Worm (Caenorhabditis elegans) whole organism, midembryonic: Measurements from ENCODE around the gene K08F4.5.

Experiments
- flt-1 ChIP-seq: fragments of 200-800 bp; sonication (Bioruptor generic); IDR thresholded peaks from 2 replicates; pipeline ENCODE4 v1.3.6; 2022; ENCODE audit warnings: missing genetic modification characterization, missing compliant biosample characterization
- klf-2 ChIP-seq: fragments of 200-800 bp; sonication (Bioruptor generic); conservative IDR thresholded peaks from 2 replicates; pipeline ENCODE4 v1.3.6; 2022; ENCODE audit warnings: missing genetic modification reagents, missing genetic modification characterization, missing compliant biosample characterization
- ref-1 ChIP-seq: fragments of 200-800 bp; sonication (Bioruptor generic); conservative IDR thresholded peaks from 2 replicates; pipeline ENCODE4 v1.3.6; 2022; ENCODE audit warnings: missing genetic modification reagents, missing genetic modification characterization, missing compliant biosample characterization
- tab-1 ChIP-seq: fragments of 200-800 bp; sonication (Bioruptor generic); IDR thresholded peaks from 2 replicates; pipeline ENCODE4 v1.3.6; 2022; ENCODE audit warnings: missing genetic modification characterization, missing compliant biosample characterization
- ztf-23 ChIP-seq: fragments of 200-800 bp; sonication (Bioruptor generic); IDR thresholded peaks from 2 replicates; pipeline ENCODE4 v1.3.6; 2022; ENCODE audit warnings: missing genetic modification reagents, missing genetic modification characterization, missing compliant biosample characterization
- ztf-29 ChIP-seq: fragments of 200-800 bp; sonication (Bioruptor generic); IDR thresholded peaks from 2 replicates; pipeline ENCODE4 v1.3.6; 2022; ENCODE audit warnings: missing genetic modification reagents, missing genetic modification characterization, missing compliant biosample characterization

- TF ChIP-seq flt-1 (GFP tag; lab: Robert Waterston, UW) (no peak), tab-1 (GFP tag; lab: Robert Waterston, UW) (no peak), klf-2 (GFP tag; lab: Robert Waterston, UW) (no peak), ref-1 (GFP tag; lab: Robert Waterston, UW) (no peak), ztf-29 (GFP tag; lab: Robert Waterston, UW) (no peak), ztf-23 (GFP tag; lab: Robert Waterston, UW) (no peak)
Measured at ce11 chrIV:10122205-10122604, 13.5 kb downstream of the K08F4.5 start, which contains the start of gene irld-21.
